Worm (Caenorhabditis elegans) whole organism, midembryonic: ENCODE results near the gene str-232.

Experiments
- cog-1 ChIP-seq: sonication (generic microtip); optimal IDR thresholded peaks from 2 replicates; lab custom pipeline; 2016; ENCODE audit warnings: missing genetic modification characterization, missing compliant biosample characterization
- klf-2 ChIP-seq: fragments of 200-800 bp; sonication (Bioruptor generic); conservative IDR thresholded peaks from 2 replicates; pipeline ENCODE4 v1.3.6; 2022; ENCODE audit warnings: missing genetic modification reagents, missing genetic modification characterization, missing compliant biosample characterization

DNA sequence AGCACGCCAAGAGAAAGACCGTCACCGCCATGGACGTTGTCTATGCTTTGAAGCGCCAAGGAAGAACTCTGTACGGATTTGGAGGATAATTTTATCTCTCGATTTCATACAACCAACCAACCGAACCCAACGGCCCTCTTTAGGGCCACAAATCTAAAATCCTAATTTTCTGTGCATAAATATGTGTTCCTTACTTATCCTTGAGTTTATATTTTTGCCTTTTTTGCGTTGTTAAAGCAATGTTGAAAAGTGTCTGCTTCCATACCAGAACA is 27.1 kb upstream of the str-232 start:
- TF ChIP-seq cog-1 (tag; lab: Kevin White, UChicago): no peak
- no peak for TF ChIP-seq klf-2 (GFP tag; lab: Robert Waterston, UW)
